Worm (Caenorhabditis elegans) whole organism, mixed stage, embryonic: ENCODE data around the gene cpd-2.

Source experiments
- M03D4.4 ChIP-seq: sonication (generic microtip); optimal IDR thresholded peaks from 2 replicates; lab custom pipeline; 2017; ENCODE audit warnings: mild to moderate bottlenecking, missing genetic modification characterization, missing compliant biosample characterization
- bed-3 ChIP-seq: fragments of 200-800 bp; sonication (Bioruptor generic); optimal IDR thresholded peaks from 3 replicates; lab custom pipeline; 2018; ENCODE audit warnings: mild to moderate bottlenecking, missing genetic modification characterization, moderate library complexity, missing compliant biosample characterization
- blmp-1 ChIP-seq: fragments of 150-350 bp; optimal IDR thresholded peaks from 2 replicates; lab custom pipeline; 2014; ENCODE audit warnings: missing biosample characterization, missing genetic modification characterization
- ceh-39 ChIP-seq: fragments of 150-350 bp; optimal IDR thresholded peaks from 2 replicates; lab custom pipeline; 2014; ENCODE audit warnings: missing biosample characterization, missing genetic modification characterization
- ceh-43 ChIP-seq: fragments of 200-800 bp; sonication (Bioruptor generic); optimal IDR thresholded peaks from 2 replicates; lab custom pipeline; 2018; ENCODE audit warnings: mild to moderate bottlenecking, missing genetic modification characterization, moderate library complexity, missing compliant biosample characterization
- elt-1 ChIP-seq: sonication (generic microtip); optimal IDR thresholded peaks from 2 replicates; lab custom pipeline; 2017; ENCODE audit warnings: missing genetic modification characterization, mild to moderate bottlenecking, missing compliant biosample characterization, antibody characterized with exemption, moderate library complexity, borderline replicate concordance; ENCODE audit not compliant: insufficient read depth
- elt-3 ChIP-seq: fragments of 150-350 bp; optimal IDR thresholded peaks from 2 replicates; lab custom pipeline; 2014; ENCODE audit warnings: missing biosample characterization, missing genetic modification characterization
- flh-1 ChIP-seq: fragments of 200-800 bp; sonication (Bioruptor generic); optimal IDR thresholded peaks from 2 replicates; lab custom pipeline; 2018; ENCODE audit warnings: mild to moderate bottlenecking, missing genetic modification characterization, moderate library complexity, missing compliant biosample characterization
- ham-2 ChIP-seq: fragments of 200-800 bp; sonication (Bioruptor generic); optimal IDR thresholded peaks from 2 replicates; lab custom pipeline; 2018; ENCODE audit warnings: mild to moderate bottlenecking, missing genetic modification characterization, missing compliant biosample characterization
- hlh-1 ChIP-seq: fragments of 150-350 bp; optimal IDR thresholded peaks from 2 replicates; lab custom pipeline; 2014; ENCODE audit warnings: missing biosample characterization, missing genetic modification reagents, missing genetic modification characterization
- lin-13 ChIP-seq: fragments of 150-350 bp; optimal IDR thresholded peaks from 2 replicates; lab custom pipeline; 2014; ENCODE audit warnings: missing biosample characterization, missing genetic modification characterization
- lin-32 ChIP-seq: fragments of 200-800 bp; sonication (Bioruptor generic); optimal IDR thresholded peaks from 2 replicates; lab custom pipeline; 2018; ENCODE audit warnings: mild to moderate bottlenecking, missing genetic modification characterization, missing compliant biosample characterization
- lsy-2 ChIP-seq: fragments of 150-350 bp; optimal IDR thresholded peaks from 2 replicates; lab custom pipeline; 2014; ENCODE audit warnings: missing biosample characterization, missing genetic modification characterization
- mab-5 ChIP-seq: fragments of 150-350 bp; optimal IDR thresholded peaks from 2 replicates; lab custom pipeline; 2014; ENCODE audit warnings: missing biosample characterization, missing genetic modification characterization
- mep-1 ChIP-seq: fragments of 150-350 bp; optimal IDR thresholded peaks from 2 replicates; lab custom pipeline; 2017; ENCODE audit warnings: missing biosample characterization, missing genetic modification reagents, missing genetic modification characterization, inconsistent platforms
- nhr-12 ChIP-seq: fragments of 150-350 bp; optimal IDR thresholded peaks from 2 replicates; lab custom pipeline; 2014; ENCODE audit warnings: missing biosample characterization, missing genetic modification characterization
- nhr-2 ChIP-seq: fragments of 150-350 bp; optimal IDR thresholded peaks from 2 replicates; lab custom pipeline; 2014; ENCODE audit warnings: missing biosample characterization, missing genetic modification characterization
- nhr-28 ChIP-seq: fragments of 150-350 bp; optimal IDR thresholded peaks from 2 replicates; lab custom pipeline; 2014; ENCODE audit warnings: missing biosample characterization, missing genetic modification characterization
- sem-2 ChIP-seq: fragments of 200-800 bp; sonication (Bioruptor generic); optimal IDR thresholded peaks from 2 replicates; lab custom pipeline; 2018; ENCODE audit warnings: mild to moderate bottlenecking, missing genetic modification characterization, missing compliant biosample characterization
- snpc-4 ChIP-seq: fragments of 150-350 bp; optimal IDR thresholded peaks from 2 replicates; lab custom pipeline; 2014; ENCODE audit warnings: missing biosample characterization, missing genetic modification characterization
- sptf-1 ChIP-seq: sonication (generic microtip); optimal IDR thresholded peaks from 2 replicates; lab custom pipeline; 2017; ENCODE audit warnings: mild to moderate bottlenecking, missing genetic modification characterization, moderate library complexity, missing compliant biosample characterization
- tbx-8 ChIP-seq: fragments of 200-800 bp; sonication (Bioruptor generic); optimal IDR thresholded peaks from 2 replicates; lab custom pipeline; 2018; ENCODE audit warnings: mild to moderate bottlenecking, missing genetic modification characterization, moderate library complexity, missing compliant biosample characterization
- unc-120 ChIP-seq: sonication (generic microtip); optimal IDR thresholded peaks from 2 replicates; lab custom pipeline; 2017; ENCODE audit warnings: missing genetic modification characterization, missing compliant biosample characterization; ENCODE audit not compliant: poor library complexity, severe bottlenecking
- unc-39 ChIP-seq: fragments of 150-350 bp; optimal IDR thresholded peaks from 2 replicates; lab custom pipeline; 2014; ENCODE audit warnings: missing biosample characterization, missing genetic modification characterization
- zip-8 ChIP-seq: fragments of 150-350 bp; optimal IDR thresholded peaks from 2 replicates; lab custom pipeline; 2014; ENCODE audit warnings: missing biosample characterization, missing genetic modification characterization

cpd-2 gene

DNA sequence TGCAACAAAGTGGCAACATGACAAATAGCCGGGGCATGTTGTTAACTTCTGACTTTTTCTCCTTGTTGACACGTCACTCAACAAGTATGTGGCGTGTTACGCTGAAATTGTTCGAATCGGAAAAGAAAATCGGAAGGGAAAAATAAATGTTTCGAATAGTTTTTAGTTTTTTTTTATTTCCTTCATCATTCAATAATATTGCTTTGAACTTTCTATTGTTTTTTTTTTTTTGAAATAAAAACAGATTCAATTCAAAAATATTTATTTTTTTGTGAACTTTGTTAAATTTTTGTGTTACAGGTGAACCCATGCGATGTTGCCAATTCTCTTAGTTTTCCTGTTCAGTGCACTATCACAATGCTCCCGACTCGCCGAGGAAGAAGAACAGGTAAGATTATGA, at the start of gene cpd-2:
Gene cpd-2 (plus strand): TSS at position 301 of the 400 bp plus-strand sequence.
- TF ChIP-seq blmp-1: no peak
- TF ChIP-seq elt-1 (tag; lab: Kevin White, UChicago): no peak
- TF ChIP-seq mab-5 (tag; lab: Kevin White, UChicago): no peak

DNA sequence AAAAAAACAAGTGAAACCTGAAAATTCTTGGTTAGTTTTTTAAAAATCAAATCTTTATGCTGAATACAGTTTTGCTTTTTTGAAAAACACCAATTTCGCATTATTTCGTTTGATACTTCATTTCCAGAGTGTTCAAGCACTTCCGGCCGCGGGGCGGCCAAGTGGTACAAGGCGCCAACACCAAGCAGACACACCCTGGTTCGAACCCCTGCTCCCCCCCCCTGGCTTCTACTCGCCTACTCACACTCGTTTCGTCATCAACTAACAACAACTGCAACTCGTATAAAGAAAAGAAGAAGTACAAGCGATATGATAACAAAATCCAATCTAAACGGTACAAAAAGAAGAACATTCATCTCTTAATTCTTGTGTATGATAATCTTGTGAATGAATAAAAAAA, 46.9 kb upstream of the cpd-2 start:
- no peak for TF ChIP-seq lin-13 (tag; lab: Kevin White, UChicago)
- no peak for TF ChIP-seq elt-3 (tag; lab: Kevin White, UChicago)
- TF ChIP-seq sem-2 (GFP tag; lab: Kevin White, UChicago): no peak
- no peak for TF ChIP-seq flh-1 (GFP tag; lab: Kevin White, UChicago)
- no peak for TF ChIP-seq sptf-1 (tag; lab: Kevin White, UChicago)
- no peak for TF ChIP-seq snpc-4
- no peak for TF ChIP-seq mab-5 (tag; lab: Kevin White, UChicago)
- TF ChIP-seq lin-32 (GFP tag; lab: Kevin White, UChicago): no peak
- no peak for TF ChIP-seq nhr-12
- no peak for TF ChIP-seq ceh-39 (tag; lab: Kevin White, UChicago)
- TF ChIP-seq unc-39: no peak
- TF ChIP-seq mep-1 (tag; lab: Kevin White, UChicago): no peak

DNA sequence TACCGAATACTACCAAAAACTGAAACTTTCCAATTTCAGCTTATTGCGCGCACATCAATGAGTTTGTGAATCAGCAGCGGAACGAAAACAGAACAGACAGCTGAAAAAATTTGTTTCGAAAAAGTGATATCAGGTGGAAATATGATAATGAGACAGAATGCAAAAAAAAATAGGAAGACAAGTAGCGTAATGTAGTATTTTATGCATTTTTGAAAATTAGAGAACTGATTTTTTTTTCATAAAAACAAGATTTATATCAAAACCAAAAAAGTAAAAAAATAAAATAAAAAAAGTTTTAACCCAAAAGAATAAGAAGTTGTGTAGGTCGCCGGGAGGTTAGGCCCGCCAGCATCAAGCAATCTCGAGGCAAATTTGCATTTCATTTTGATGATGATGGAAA, 43.1 kb upstream of the cpd-2 start, which contains the start of gene C09G1.4:
Gene C09G1.4 (minus strand): TSS at position 101 of the 400 bp plus-strand sequence.
- TF ChIP-seq lin-13 (tag; lab: Kevin White, UChicago) (no peak), lsy-2 (tag; lab: Kevin White, UChicago) (no peak), sem-2 (GFP tag; lab: Kevin White, UChicago) (no peak), zip-8 (tag; lab: Kevin White, UChicago) (no peak), nhr-2 (tag; lab: Kevin White, UChicago) (no peak), M03D4.4 (tag; lab: Kevin White, UChicago) (no peak), bed-3 (GFP tag; lab: Kevin White, UChicago) (no peak), mab-5 (tag; lab: Kevin White, UChicago) (no peak)

DNA sequence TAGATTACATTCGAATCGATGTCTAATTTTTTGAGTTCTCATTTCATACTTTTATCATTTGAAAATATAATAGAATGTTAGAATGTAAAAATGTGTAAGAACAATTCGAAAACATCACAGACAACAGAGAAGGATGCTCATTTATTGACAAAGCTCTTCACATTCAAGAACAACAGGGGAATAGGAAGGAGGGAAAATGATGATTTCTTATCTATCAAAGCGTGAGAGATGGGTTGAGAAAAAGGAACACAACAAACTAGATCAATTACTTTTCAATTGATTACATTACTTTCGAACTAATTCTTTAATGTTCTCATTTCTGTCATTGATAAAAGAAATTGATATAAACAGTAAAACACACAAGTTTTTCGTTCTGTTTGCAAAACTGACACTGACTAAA, 32.9 kb upstream of the cpd-2 start, which contains the start of the genes VB0395L.1 and nhx-1:
Gene VB0395L.1 (minus strand): TSS at position 186 of the 400 bp plus-strand sequence.
Gene nhx-1 (plus strand): TSS at position 326 of the 400 bp plus-strand sequence.
- TF ChIP-seq lin-13 (tag; lab: Kevin White, UChicago): no peak
- no peak for TF ChIP-seq nhr-28 (tag; lab: Kevin White, UChicago)
- TF ChIP-seq tbx-8 (GFP tag; lab: Kevin White, UChicago): no peak
- TF ChIP-seq hlh-1 (tag; lab: Kevin White, UChicago): no peak
- TF ChIP-seq snpc-4: no peak
- TF ChIP-seq flh-1 (GFP tag; lab: Kevin White, UChicago): no peak
- TF ChIP-seq, all 35 proteins: peak for 0

DNA sequence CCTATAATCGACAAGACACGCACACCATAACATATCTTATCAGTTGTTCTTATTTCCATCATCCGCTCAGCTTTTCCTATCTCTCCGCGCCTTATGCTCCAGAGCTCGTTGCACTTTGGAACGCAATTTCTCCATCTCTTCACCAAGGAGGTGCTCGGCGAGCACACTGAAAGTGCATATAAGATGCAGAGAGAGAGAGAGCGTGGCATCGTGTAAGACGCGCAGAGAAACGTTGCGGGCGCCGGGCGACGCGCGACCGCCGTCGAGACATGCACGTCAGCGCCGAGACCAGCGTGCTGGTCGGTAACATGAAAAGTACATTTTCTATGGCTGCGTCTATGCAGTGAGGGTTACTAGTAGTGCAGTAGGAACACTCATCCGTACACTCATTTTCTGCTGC, 25.1 kb upstream of the cpd-2 start:
- TF ChIP-seq unc-120 (tag; lab: Kevin White, UChicago) (peak; percentile 35), lsy-2 (tag; lab: Kevin White, UChicago) (no peak)

DNA sequence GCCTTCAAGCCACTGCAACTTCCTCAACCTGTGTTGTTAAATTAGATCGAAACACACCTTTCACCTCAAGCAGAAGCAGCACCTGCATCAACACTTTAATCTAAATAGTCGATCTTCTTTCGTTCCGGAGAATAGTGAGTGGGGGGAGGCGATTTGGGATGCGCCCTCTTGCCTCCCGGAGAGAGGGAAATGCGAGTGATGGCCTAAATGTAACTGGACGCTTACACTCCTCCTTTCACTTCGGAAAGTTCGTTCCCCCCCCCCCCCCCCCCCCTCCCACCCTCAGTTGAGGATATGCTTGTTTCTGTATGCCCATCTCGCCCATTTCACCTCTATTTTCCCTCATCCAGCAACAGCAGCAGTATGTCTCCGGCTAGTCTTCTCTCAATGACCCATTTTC, 20.7 kb upstream of the cpd-2 start:
- TF ChIP-seq ham-2 (GFP tag; lab: Kevin White, UChicago) (peak; percentile 61), ceh-43 (GFP tag; lab: Kevin White, UChicago) (no peak), bed-3 (GFP tag; lab: Kevin White, UChicago) (no peak), mab-5 (tag; lab: Kevin White, UChicago) (no peak)

DNA sequence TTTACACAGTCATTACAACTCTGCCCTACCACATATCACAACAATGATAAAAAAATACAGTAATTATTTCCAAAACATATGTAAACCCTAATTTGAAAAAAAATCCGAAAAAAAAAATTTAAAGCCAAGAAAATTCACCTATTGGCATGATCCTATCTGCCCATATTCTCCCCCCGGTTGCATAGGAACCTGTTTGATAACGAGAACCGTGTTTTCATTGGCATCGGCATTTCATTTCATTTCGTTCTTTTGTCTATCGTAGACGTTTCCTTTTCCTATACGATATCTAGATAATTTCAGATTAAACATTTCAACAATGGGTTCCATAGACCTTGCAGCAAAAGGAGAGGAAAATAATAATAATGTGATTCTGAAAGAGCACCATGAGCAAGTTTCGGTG, 19.2 kb upstream of the cpd-2 start, which contains the start of gene mboa-1:
Gene mboa-1 (plus strand): TSS at position 301 of the 400 bp plus-strand sequence.
- TF ChIP-seq ham-2 (GFP tag; lab: Kevin White, UChicago) (no peak), tbx-8 (GFP tag; lab: Kevin White, UChicago) (no peak), elt-3 (tag; lab: Kevin White, UChicago) (no peak), mab-5 (tag; lab: Kevin White, UChicago) (no peak), lin-13 (tag; lab: Kevin White, UChicago) (no peak), hlh-1 (tag; lab: Kevin White, UChicago) (no peak), bed-3 (GFP tag; lab: Kevin White, UChicago) (no peak)
